Fruit fly (Drosophila melanogaster) whole organism, adult: ENCODE measurements around the gene Osi5.

Source experiments
- CG12768 ChIP-seq: fragments of 200-800 bp; sonication (Bioruptor generic); optimal IDR thresholded peaks from 2 replicates; lab custom pipeline; 2017; ENCODE audit warnings: missing biosample characterization, missing genetic modification characterization, mild to moderate bottlenecking, moderate library complexity, missing genetic modification reagents
- CG14711 ChIP-seq: fragments of 200-800 bp; sonication (Bioruptor generic); optimal IDR thresholded peaks from 2 replicates; lab custom pipeline; 2018; ENCODE audit warnings: missing biosample characterization, mild to moderate bottlenecking, missing genetic modification characterization, moderate library complexity
- CG1620 ChIP-seq: fragments of 200-800 bp; sonication (Bioruptor generic); optimal IDR thresholded peaks from 2 replicates; lab custom pipeline; 2016; ENCODE audit warnings: missing biosample characterization, missing genetic modification characterization
- CG7045 ChIP-seq: fragments of 200-800 bp; sonication (Bioruptor generic); optimal IDR thresholded peaks from 2 replicates; lab custom pipeline; 2017; ENCODE audit warnings: missing biosample characterization, mild to moderate bottlenecking, missing genetic modification characterization
- Clk ChIP-seq: fragments of 200-800 bp; sonication (Bioruptor generic); optimal IDR thresholded peaks from 2 replicates; lab custom pipeline; 2017; ENCODE audit warnings: missing biosample characterization, missing genetic modification characterization
- Hr96 ChIP-seq: fragments of 200-800 bp; sonication (Bioruptor generic); optimal IDR thresholded peaks from 2 replicates; lab custom pipeline; 2016; ENCODE audit warnings: missing biosample characterization, missing genetic modification characterization
- cic ChIP-seq: fragments of 200-800 bp; sonication (Bioruptor generic); optimal IDR thresholded peaks from 2 replicates; lab custom pipeline; 2017; ENCODE audit warnings: missing biosample characterization, mild to moderate bottlenecking, missing genetic modification characterization, moderate library complexity
- pad ChIP-seq: fragments of 200-800 bp; sonication (Bioruptor generic); optimal IDR thresholded peaks from 3 replicates; lab custom pipeline; 2017; ENCODE audit warnings: missing biosample characterization, missing genetic modification characterization, mild to moderate bottlenecking, moderate library complexity, missing genetic modification reagents

dm6 chr3R:6263658-6264057 lies 36.3 kb downstream of the Osi5 start, which contains the start of gene Osi10a:
- TF ChIP-seq Hr96 (GFP tag; lab: Kevin White, UChicago) (no peak), CG7045 (GFP tag; lab: Kevin White, UChicago) (no peak), CG14711 (tag; lab: Kevin White, UChicago) (no peak), CG12768 (no peak), Clk (GFP tag; lab: Kevin White, UChicago) (no peak), CG1620 (GFP tag; lab: Kevin White, UChicago) (no peak), cic (GFP tag; lab: Kevin White, UChicago) (no peak), pad (GFP tag; lab: Kevin White, UChicago) (no peak)
